Fruit fly (Drosophila melanogaster): Measurements from ENCODE around the gene AhcyL2.

AhcyL2 gene

dm6 chr3R:17002218-17003110, 20.5 kb upstream of the AhcyL2 start, which contains the start of the genes Sf3a1 and Irc (continued):
- TF ChIP-seq CG13894 (tag; optimal IDR thresholded peaks at IDR 0.05) (peak; percentile 42), ind (GFP tag; optimal IDR thresholded peaks at IDR 0.05) (no peak), ken (GFP tag; IDR thresholded peaks at IDR 0.05) (no peak), CG3838 (GFP tag; optimal IDR thresholded peaks at IDR 0.05) (no peak), Adf1 (GFP tag; IDR thresholded peaks at IDR 0.05) (no peak), CG34376 (GFP tag; optimal IDR thresholded peaks at IDR 0.05) (peak; percentile 91), TFAM (GFP tag; optimal IDR thresholded peaks at IDR 0.05) (no peak), hb (GFP tag; IDR thresholded peaks at IDR 0.05; ENCODE audit: partially characterized antibody) (peak; percentile 93), Side (GFP tag; optimal IDR thresholded peaks at IDR 0.05) (peak; percentile 26), CG4707 (GFP tag; optimal IDR thresholded peaks at IDR 0.05) (no peak), sima (GFP tag; optimal IDR thresholded peaks at IDR 0.05) (no peak), CG14050 (GFP tag; IDR thresholded peaks at IDR 0.05) (no peak), Oli (tag; optimal IDR thresholded peaks at IDR 0.05) (no peak), CG15601 (tag; optimal IDR thresholded peaks at IDR 0.05) (peak; percentile 2), emc (GFP tag; optimal IDR thresholded peaks at IDR 0.05) (no peak), CG30431 (GFP tag; optimal IDR thresholded peaks at IDR 0.05) (no peak), Fer3 (tag; optimal IDR thresholded peaks at IDR 0.05) (no peak), CG1024 (GFP tag; IDR thresholded peaks at IDR 0.05) (no peak), CG30020 (tag; optimal IDR thresholded peaks at IDR 0.05) (peak; percentile 18), stc (GFP tag; IDR thresholded peaks at IDR 0.05) (no peak), Spps (tag; optimal IDR thresholded peaks at IDR 0.05) (no peak), CG31388 (GFP tag; optimal IDR thresholded peaks at IDR 0.05) (no peak), mld (GFP tag; IDR thresholded peaks at IDR 0.05; ENCODE audit: partially characterized antibody) (peak; percentile 91), CG6254 (GFP tag; optimal IDR thresholded peaks at IDR 0.05) (no peak), twi (tag; optimal IDR thresholded peaks at IDR 0.05) (no peak), CG13624 (GFP tag; optimal IDR thresholded peaks at IDR 0.05) (peak; percentile 41), CG3847 (GFP tag; IDR thresholded peaks at IDR 0.05) (peak; percentile 51; the same call in 1 of the 2 replicates), CG17612 (GFP tag; IDR thresholded peaks at IDR 0.05) (no peak), ewg (GFP tag; optimal IDR thresholded peaks at IDR 0.05) (no peak), NC2α (GFP tag; optimal IDR thresholded peaks at IDR 0.05) (no peak), PHDP (tag; optimal IDR thresholded peaks at IDR 0.05) (peak; percentile 5), ATbp (GFP tag; optimal IDR thresholded peaks at IDR 0.05) (no peak), nau (GFP tag; optimal IDR thresholded peaks at IDR 0.05) (no peak), al (GFP tag; IDR thresholded peaks at IDR 0.05) (no peak), CG10462 (GFP tag; optimal IDR thresholded peaks at IDR 0.05) (no peak), croc (GFP tag; conservative IDR thresholded peaks at IDR 0.05) (no peak), Dip2 (GFP tag; IDR thresholded peaks at IDR 0.05) (no peak), CG7839 (tag; optimal IDR thresholded peaks at IDR 0.05) (no peak), Fer1 (GFP tag; optimal IDR thresholded peaks at IDR 0.05) (peak; percentile 9), CG31224 (GFP tag; IDR thresholded peaks at IDR 0.05) (no peak), Doc3 (GFP tag; IDR thresholded peaks at IDR 0.05; ENCODE audit: partially characterized antibody) (peak; percentile 93), Usf (GFP tag; optimal IDR thresholded peaks at IDR 0.05) (no peak), CG6791 (GFP tag; IDR thresholded peaks at IDR 0.05; ENCODE audit: partially characterized antibody) (peak; percentile 96), CG17328 (GFP tag; IDR thresholded peaks at IDR 0.05) (0 out of 2 replicates have a peak, but pooled peaks have one; percentile 19), Lpt (GFP tag; optimal IDR thresholded peaks at IDR 0.05) (no peak), Atf6 (GFP tag; IDR thresholded peaks at IDR 0.05) (no peak), inv (GFP tag; IDR thresholded peaks at IDR 0.05; ENCODE audit: partially characterized antibody) (peak; percentile 94), wek (GFP tag; optimal IDR thresholded peaks at IDR 0.05) (peak; percentile 98), CG6765 (GFP tag; optimal IDR thresholded peaks at IDR 0.05) (no peak)

Data from whole organism, embryonic.